Worm (Caenorhabditis elegans): Measurements from ENCODE around the gene panl-3.

- TF ChIP-seq nhr-11 (tag; optimal IDR thresholded peaks at IDR 0.05) (no peak), ceh-9 (tag; optimal IDR thresholded peaks at IDR 0.05) (no peak), elt-2 (tag; optimal IDR thresholded peaks at IDR 0.05) (no peak), ets-4 (tag; optimal IDR thresholded peaks at IDR 0.05) (no peak), nfya-1 (tag; optimal IDR thresholded peaks at IDR 0.05) (no peak), pha-4 (tag; optimal IDR thresholded peaks at IDR 0.05) (no peak), mec-3 (tag; optimal IDR thresholded peaks at IDR 0.05; ENCODE audit: borderline replicate concordance) (no peak), elt-4 (tag; optimal IDR thresholded peaks at IDR 0.05) (no peak), madf-2 (tag; optimal IDR thresholded peaks at IDR 0.05) (no peak)
Observed at ce11 chrIII:9849950-9850349, 31.1 kb downstream of the panl-3 start.

Data from whole organism, late embryonic.